Worm (Caenorhabditis elegans) whole organism, L3 larva: ENCODE measurements around the gene sdz-12.
A peak's percentile ranks its signal among the peaks of the same experiment; 100 is the strongest.

Experiments
- ZK546.5 ChIP-seq: sonication (generic microtip); optimal IDR thresholded peaks from 2 replicates; lab custom pipeline; 2017; ENCODE audit warnings: missing biosample characterization, missing genetic modification characterization
- ama-1 ChIP-seq: fragments of 150-350 bp; optimal IDR thresholded peaks from 2 replicates; lab custom pipeline; 2018
- ceh-16 ChIP-seq: sonication (generic microtip); optimal IDR thresholded peaks from 2 replicates; lab custom pipeline; 2017; ENCODE audit warnings: missing biosample characterization, missing genetic modification characterization
- ceh-28 ChIP-seq: fragments of 150-350 bp; optimal IDR thresholded peaks from 2 replicates; lab custom pipeline; 2014; ENCODE audit warnings: missing biosample characterization, missing genetic modification reagents, missing genetic modification characterization
- ceh-82 ChIP-seq: fragments of 150-350 bp; optimal IDR thresholded peaks from 2 replicates; lab custom pipeline; 2014; ENCODE audit warnings: missing biosample characterization, missing genetic modification characterization
- ceh-9 ChIP-seq: sonication (generic microtip); optimal IDR thresholded peaks from 2 replicates; lab custom pipeline; 2018; ENCODE audit warnings: missing biosample characterization, missing genetic modification characterization
- egl-27 ChIP-seq: sonication (generic microtip); optimal IDR thresholded peaks from 4 replicates; lab custom pipeline; 2017; ENCODE audit warnings: missing biosample characterization, missing genetic modification reagents, missing genetic modification characterization
- elt-1 ChIP-seq: fragments of 150-350 bp; optimal IDR thresholded peaks from 2 replicates; lab custom pipeline; 2014; ENCODE audit warnings: missing biosample characterization, missing genetic modification characterization
- eor-1 ChIP-seq, 2 experiments: fragments of 150-350 bp; optimal IDR thresholded peaks; 2 replicates each; lab custom pipeline; 2014 to 2018; ENCODE audit warnings: missing biosample characterization in 2 of 2, missing genetic modification characterization in 2 of 2
- fkh-10 ChIP-seq: sonication (generic microtip); optimal IDR thresholded peaks from 2 replicates; lab custom pipeline; 2017; ENCODE audit warnings: missing biosample characterization, missing genetic modification reagents, missing genetic modification characterization
- fkh-2 ChIP-seq: fragments of 150-350 bp; optimal IDR thresholded peaks from 2 replicates; lab custom pipeline; 2014; ENCODE audit warnings: missing biosample characterization, missing genetic modification reagents, missing genetic modification characterization
- fos-1 ChIP-seq: fragments of 150-350 bp; optimal IDR thresholded peaks from 2 replicates; lab custom pipeline; 2014; ENCODE audit warnings: missing biosample characterization, missing genetic modification characterization
- jun-1 ChIP-seq: fragments of 150-350 bp; optimal IDR thresholded peaks from 2 replicates; lab custom pipeline; 2014; ENCODE audit warnings: missing biosample characterization, missing genetic modification reagents, missing genetic modification characterization
- lin-39 ChIP-seq: fragments of 150-350 bp; optimal IDR thresholded peaks from 2 replicates; lab custom pipeline; 2018; ENCODE audit warnings: missing biosample characterization, missing genetic modification reagents, missing genetic modification characterization
- mdl-1 ChIP-seq: fragments of 150-350 bp; optimal IDR thresholded peaks from 2 replicates; lab custom pipeline; 2014; ENCODE audit warnings: missing biosample characterization, missing genetic modification characterization
- nfya-1 ChIP-seq: sonication (generic microtip); optimal IDR thresholded peaks from 2 replicates; lab custom pipeline; 2017; ENCODE audit warnings: missing genetic modification characterization, mild to moderate bottlenecking, missing compliant biosample characterization, antibody characterized with exemption, moderate library complexity; ENCODE audit not compliant: insufficient read depth
- nhr-11 ChIP-seq: fragments of 150-350 bp; optimal IDR thresholded peaks from 2 replicates; lab custom pipeline; 2014; ENCODE audit warnings: missing biosample characterization, missing genetic modification characterization
- nhr-12 ChIP-seq: fragments of 150-350 bp; optimal IDR thresholded peaks from 2 replicates; lab custom pipeline; 2014; ENCODE audit warnings: missing biosample characterization, missing genetic modification characterization
- nhr-23 ChIP-seq: fragments of 150-350 bp; optimal IDR thresholded peaks from 2 replicates; lab custom pipeline; 2014; ENCODE audit warnings: missing biosample characterization, missing genetic modification reagents, missing genetic modification characterization
- nhr-237 ChIP-seq: fragments of 150-350 bp; optimal IDR thresholded peaks from 2 replicates; lab custom pipeline; 2014; ENCODE audit warnings: missing biosample characterization, missing genetic modification characterization
- nhr-25 ChIP-seq: sonication (generic microtip); optimal IDR thresholded peaks from 2 replicates; lab custom pipeline; 2017; ENCODE audit warnings: missing biosample characterization, missing genetic modification characterization
- nhr-43 ChIP-seq: sonication (generic microtip); optimal IDR thresholded peaks from 2 replicates; lab custom pipeline; 2016; ENCODE audit warnings: mild to moderate bottlenecking, missing genetic modification characterization, missing compliant biosample characterization; ENCODE audit not compliant: poor library complexity, severe bottlenecking
- nhr-67 ChIP-seq: fragments of 150-350 bp; optimal IDR thresholded peaks from 2 replicates; lab custom pipeline; 2014; ENCODE audit warnings: missing biosample characterization, missing genetic modification characterization
- nhr-76 ChIP-seq: fragments of 150-350 bp; sonication (generic microtip); optimal IDR thresholded peaks from 5 replicates; lab custom pipeline; 2014; ENCODE audit warnings: missing biosample characterization, missing genetic modification characterization
- nhr-77 ChIP-seq: fragments of 150-350 bp; optimal IDR thresholded peaks from 2 replicates; lab custom pipeline; 2014; ENCODE audit warnings: missing biosample characterization, missing genetic modification characterization
- pha-4 ChIP-seq: fragments of 150-350 bp; optimal IDR thresholded peaks from 2 replicates; lab custom pipeline; 2014; ENCODE audit warnings: missing biosample characterization, missing genetic modification reagents, missing genetic modification characterization
- sea-2 ChIP-seq: fragments of 150-350 bp; sonication (generic microtip); optimal IDR thresholded peaks from 4 replicates; lab custom pipeline; 2014; ENCODE audit warnings: missing biosample characterization, missing genetic modification reagents, missing genetic modification characterization
- skn-1 ChIP-seq: fragments of 150-350 bp; optimal IDR thresholded peaks from 2 replicates; lab custom pipeline; 2014; ENCODE audit warnings: missing biosample characterization, missing genetic modification characterization
- snpc-4 ChIP-seq: fragments of 150-350 bp; optimal IDR thresholded peaks from 2 replicates; lab custom pipeline; 2014; ENCODE audit warnings: missing biosample characterization, missing genetic modification characterization
- unc-39 ChIP-seq: sonication (generic microtip); optimal IDR thresholded peaks from 4 replicates; lab custom pipeline; 2017; ENCODE audit warnings: missing biosample characterization, missing genetic modification characterization
- unc-62 ChIP-seq: fragments of 150-350 bp; sonication (generic microtip); optimal IDR thresholded peaks from 4 replicates; lab custom pipeline; 2014; ENCODE audit warnings: missing biosample characterization, missing genetic modification reagents, missing genetic modification characterization
- zag-1 ChIP-seq: fragments of 150-350 bp; optimal IDR thresholded peaks from 2 replicates; lab custom pipeline; 2014; ENCODE audit warnings: missing biosample characterization, missing genetic modification characterization
- ztf-11 ChIP-seq: fragments of 150-350 bp; optimal IDR thresholded peaks from 2 replicates; lab custom pipeline; 2014; ENCODE audit warnings: missing biosample characterization, missing genetic modification characterization
- ztf-4 ChIP-seq: fragments of 150-350 bp; optimal IDR thresholded peaks from 2 replicates; lab custom pipeline; 2014; ENCODE audit warnings: missing biosample characterization, missing genetic modification characterization

The sdz-12 gene

DNA sequence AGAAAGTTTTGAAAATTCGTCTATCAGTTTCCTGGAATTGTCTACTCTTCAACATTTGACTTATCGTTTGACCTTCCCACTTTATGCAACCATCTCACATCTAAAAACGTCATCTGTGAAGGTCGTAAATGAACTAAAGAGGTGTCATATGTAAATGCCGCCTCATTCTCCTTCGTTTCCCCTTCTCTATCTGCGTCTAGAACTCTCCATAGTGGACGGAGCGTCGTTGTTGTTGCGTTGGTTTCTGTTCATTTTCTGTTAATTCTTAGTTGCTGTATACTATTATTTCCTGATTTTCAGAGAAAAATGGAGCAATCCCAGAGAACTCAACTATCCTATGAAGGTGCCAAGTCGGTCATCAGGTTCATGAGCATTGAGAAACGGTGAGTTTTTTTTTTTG, 14.7 kb downstream of the sdz-12 start, which contains the start of gene fbxc-52:
TSS of gene fbxc-52 (plus strand) at position 301 of the 400 bp plus-strand sequence.
- TF ChIP-seq unc-39 (tag; lab: Kevin White, UChicago): no peak
- peak; percentile 45 for TF ChIP-seq nhr-25 (tag; lab: Kevin White, UChicago)

DNA sequence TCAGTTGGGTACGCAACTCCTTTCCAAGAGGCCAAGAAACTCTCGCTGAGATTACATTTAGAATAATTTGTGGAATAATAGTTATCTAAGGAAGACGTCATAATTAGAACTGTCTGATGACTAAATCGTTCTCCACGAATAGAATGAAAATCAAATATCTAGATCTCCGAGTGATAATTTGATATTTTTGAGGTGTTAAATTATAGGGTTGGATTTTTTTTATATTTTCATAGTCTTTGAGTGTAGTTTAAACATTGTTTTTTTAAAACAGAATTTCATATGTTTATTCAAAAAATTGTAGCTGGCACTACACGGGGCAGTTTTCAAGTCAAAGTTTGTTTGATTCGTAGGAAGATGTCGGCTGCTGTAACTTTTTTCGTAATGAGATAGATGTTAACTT, 15.2 kb downstream of the sdz-12 start, which contains the start of gene srh-99:
TSS of gene srh-99 (minus strand) at position 101 of the 400 bp plus-strand sequence.
- TF ChIP-seq ztf-11 (no peak), egl-27 (tag; lab: Kevin White, UChicago) (no peak)

DNA sequence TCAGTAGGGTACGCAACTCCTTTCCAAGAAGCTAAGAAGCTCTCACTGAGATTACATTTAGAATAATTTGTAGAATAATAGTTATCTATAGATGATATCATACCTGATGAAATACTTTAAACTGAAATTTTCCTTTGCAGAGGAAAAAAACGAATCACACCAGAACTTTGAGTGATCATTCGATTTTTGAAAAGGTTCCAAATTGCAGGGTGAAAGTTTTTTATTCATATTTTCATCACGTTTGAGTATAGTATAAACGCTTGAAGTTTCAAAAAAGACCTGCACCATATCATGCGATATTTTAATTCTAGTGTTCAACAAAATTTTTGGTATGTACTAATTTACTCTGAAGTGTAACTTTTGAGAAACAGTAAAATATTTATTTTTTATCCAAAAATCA, 17.0 kb downstream of the sdz-12 start, which contains the start of gene srh-100:
TSS of gene srh-100 (minus strand) at position 101 of the 400 bp plus-strand sequence.
- TF ChIP-seq fkh-2 (tag; lab: Kevin White, UChicago): no peak
- no peak for TF ChIP-seq nfya-1
- TF ChIP-seq eor-1 (tag; optimal IDR thresholded peaks at IDR 0.05; lab: Kevin White, UChicago): no peak
- no peak for TF ChIP-seq ceh-9 (tag; lab: Kevin White, UChicago)
- no peak for TF ChIP-seq unc-62 (GFP tag; lab: Kevin White, UChicago)
- TF ChIP-seq unc-39 (tag; lab: Kevin White, UChicago): no peak
- TF ChIP-seq pha-4: no peak
- TF ChIP-seq fkh-10 (GFP tag; lab: Kevin White, UChicago): no peak
- TF ChIP-seq ZK546.5 (tag; lab: Kevin White, UChicago): no peak
- no peak for TF ChIP-seq egl-27 (tag; lab: Kevin White, UChicago)
- no peak for TF ChIP-seq nhr-237 (tag; lab: Kevin White, UChicago)
- no peak for TF ChIP-seq nhr-43 (tag; lab: Kevin White, UChicago)
- no peak for TF ChIP-seq nhr-12 (tag; lab: Kevin White, UChicago)
- no peak for TF ChIP-seq skn-1
- TF ChIP-seq nhr-25 (tag; lab: Kevin White, UChicago): no peak
- no peak for TF ChIP-seq sea-2 (GFP tag; lab: Kevin White, UChicago)
- TF ChIP-seq elt-1 (tag; lab: Kevin White, UChicago): no peak
- no peak for TF ChIP-seq snpc-4 (tag; lab: Kevin White, UChicago)
- no peak for TF ChIP-seq ceh-82 (tag; lab: Kevin White, UChicago)
- no peak for TF ChIP-seq nhr-67 (tag; lab: Kevin White, UChicago)

- TF ChIP-seq skn-1 (no peak), eor-1 (tag; optimal IDR thresholded peaks at IDR 0.05; lab: Kevin White, UChicago) (no peak), ztf-11 (no peak), unc-62 (GFP tag; lab: Kevin White, UChicago) (no peak), nhr-77 (tag; lab: Kevin White, UChicago) (no peak), mdl-1 (tag; lab: Kevin White, UChicago) (no peak), fkh-10 (GFP tag; lab: Kevin White, UChicago) (no peak), ZK546.5 (tag; lab: Kevin White, UChicago) (no peak), ceh-28 (tag; lab: Kevin White, UChicago) (no peak), ceh-9 (tag; lab: Kevin White, UChicago) (no peak), nhr-237 (tag; lab: Kevin White, UChicago) (no peak), zag-1 (tag; lab: Kevin White, UChicago) (no peak), nhr-23 (tag; lab: Kevin White, UChicago) (no peak), nhr-76 (tag; lab: Kevin White, UChicago) (no peak), jun-1 (tag; lab: Kevin White, UChicago) (no peak), sea-2 (GFP tag; lab: Kevin White, UChicago) (no peak)
- TF ChIP-seq, all 47 proteins: peak for 0
Observed at ce11 chrII:3711047-3711446, 20.6 kb downstream of the sdz-12 start, which contains the start of gene fbxc-53. Gene fbxc-53 (plus strand): TSS chrII:3711291.

ce11 chrII:3709255-3709654, 22.4 kb downstream of the sdz-12 start, which contains the start of gene srx-110:
Gene srx-110 (plus strand): TSS chrII:3709555.
- no peak for TF ChIP-seq elt-1 (tag; lab: Kevin White, UChicago)
- TF ChIP-seq ztf-4 (tag; lab: Kevin White, UChicago): no peak
- no peak for TF ChIP-seq ama-1
- TF ChIP-seq mdl-1 (tag; lab: Kevin White, UChicago): no peak

ce11 chrII:3705320-3705719, 26.3 kb downstream of the sdz-12 start, which contains the start of gene srx-108:
Gene srx-108 (plus strand): TSS chrII:3705620.
- TF ChIP-seq nhr-67 (tag; lab: Kevin White, UChicago) (no peak), lin-39 (tag; lab: Kevin White, UChicago) (no peak), fos-1 (tag; lab: Kevin White, UChicago) (no peak), fkh-10 (GFP tag; lab: Kevin White, UChicago) (no peak), ceh-16 (tag; lab: Kevin White, UChicago) (no peak), fkh-2 (tag; lab: Kevin White, UChicago) (no peak), pha-4 (no peak), egl-27 (tag; lab: Kevin White, UChicago) (no peak), nhr-11 (tag; lab: Kevin White, UChicago) (no peak), nhr-76 (tag; lab: Kevin White, UChicago) (no peak), zag-1 (tag; lab: Kevin White, UChicago) (no peak), ceh-9 (tag; lab: Kevin White, UChicago) (no peak), nhr-43 (tag; lab: Kevin White, UChicago) (no peak)
